In genomic region chrIV:14824878-14825352, ce11 we compare ENCODE assay signal across 2 worm cellular contexts.
TF ChIP-seq lines count a peak whose summit lies in the region.

Gene sec-61.A (minus strand): TSS chrIV:14825264.

TF ChIP-seq in whole organism, L1 larva, 84 proteins besides CTCF, POLR2A, EP300 and RAD21 (continued from another document):
- TF ChIP-seq sptf-1 (tag; optimal IDR thresholded peaks at IDR 0.05; lab: Kevin White, UChicago): no peak
- peak; percentile 25 for TF ChIP-seq lir-3 (tag; optimal IDR thresholded peaks at IDR 0.05; lab: Kevin White, UChicago; ENCODE audit: poor library complexity)
- TF ChIP-seq unc-130 (tag; optimal IDR thresholded peaks at IDR 0.05; lab: Kevin White, UChicago): peak; percentile 2
- no peak for TF ChIP-seq nhr-12 (tag; optimal IDR thresholded peaks at IDR 0.05; lab: Kevin White, UChicago)
- TF ChIP-seq nhr-85 (tag; lab: Kevin White, UChicago): peak; percentile 96
- TF ChIP-seq ceh-8 (GFP tag; optimal IDR thresholded peaks at IDR 0.05; lab: Kevin White, UChicago): no peak
- TF ChIP-seq efl-1 (optimal IDR thresholded peaks at IDR 0.05; lab: Kevin White, UChicago): peak; percentile 79 to 87
- peak; percentile 66 to 93 for TF ChIP-seq efl-1 (GFP tag; optimal IDR thresholded peaks at IDR 0.05 in 1 of 2; lab: Kevin White, UChicago)
- peak; percentile 90 for TF ChIP-seq lin-14 (GFP tag; optimal IDR thresholded peaks at IDR 0.05; lab: Kevin White, UChicago)
- no peak for TF ChIP-seq nhr-28 (tag; optimal IDR thresholded peaks at IDR 0.05; lab: Kevin White, UChicago)
- peak; percentile 92 for TF ChIP-seq nhr-47 (tag; optimal IDR thresholded peaks at IDR 0.05; lab: Kevin White, UChicago)
- peak in 1 of 2 experiments; percentile 27 for TF ChIP-seq egl-27 (tag; optimal IDR thresholded peaks at IDR 0.05; lab: Kevin White, UChicago)
- peak; percentile 86 for TF ChIP-seq nhr-77 (tag; optimal IDR thresholded peaks at IDR 0.05; lab: Kevin White, UChicago)
- TF ChIP-seq C16A3.4 (tag; optimal IDR thresholded peaks at IDR 0.05; lab: Kevin White, UChicago): peak; percentile 40
- peak; percentile 80 for TF ChIP-seq irx-1 (tag; optimal IDR thresholded peaks at IDR 0.05; lab: Kevin White, UChicago)
- peak; percentile 100 for TF ChIP-seq isw-1 (GFP tag; IDR thresholded peaks at IDR 0.05; lab: Robert Waterston, UW)
- peak; percentile 78 for TF ChIP-seq dsc-1 (tag; optimal IDR thresholded peaks at IDR 0.05; lab: Kevin White, UChicago)
- TF ChIP-seq nhr-76 (tag; optimal IDR thresholded peaks at IDR 0.05; lab: Kevin White, UChicago): no peak
- TF ChIP-seq mab-9 (GFP tag; IDR thresholded peaks at IDR 0.05; lab: Robert Waterston, UW): peak; percentile 52; the same call in 1 of the 2 replicates
- TF ChIP-seq nhr-71 (tag; optimal IDR thresholded peaks at IDR 0.05; lab: Kevin White, UChicago): peak; percentile 93
- peak; percentile 87 for TF ChIP-seq nhr-20 (tag; optimal IDR thresholded peaks at IDR 0.05; lab: Kevin White, UChicago)
- TF ChIP-seq sox-4 (tag; optimal IDR thresholded peaks at IDR 0.05; lab: Kevin White, UChicago): peak; percentile 59
- peak; percentile 51 for TF ChIP-seq snpc-4 (tag; optimal IDR thresholded peaks at IDR 0.05; lab: Kevin White, UChicago)
- no peak for TF ChIP-seq unc-62 (GFP tag; optimal IDR thresholded peaks at IDR 0.05; lab: Kevin White, UChicago)

TF ChIP-seq in whole organism, young adult, 124 proteins besides CTCF, POLR2A, EP300 and RAD21 (continued from another document):
- no peak for TF ChIP-seq hlh-26 (GFP tag; conservative IDR thresholded peaks at IDR 0.05; lab: Robert Waterston, UW)
- peak; percentile 84 for TF ChIP-seq snpc-1.3 (tag; optimal IDR thresholded peaks at IDR 0.05; lab: Kevin White, UChicago; ENCODE audit: insufficient read depth)
- TF ChIP-seq hsf-1 (GFP tag; IDR thresholded peaks at IDR 0.05; lab: Robert Waterston, UW): no peak
- TF ChIP-seq Y53F4B.3 (GFP tag; IDR thresholded peaks at IDR 0.05; lab: Robert Waterston, UW): no peak
- TF ChIP-seq bed-1 (GFP tag; IDR thresholded peaks at IDR 0.05; lab: Robert Waterston, UW): no peak
- TF ChIP-seq pha-4 (tag; optimal IDR thresholded peaks at IDR 0.05; lab: Kevin White, UChicago): no peak
- TF ChIP-seq mel-28 (tag; optimal IDR thresholded peaks at IDR 0.05; lab: Kevin White, UChicago; ENCODE audit: borderline replicate concordance): no peak
- TF ChIP-seq cebp-2 (GFP tag; IDR thresholded peaks at IDR 0.05; lab: Robert Waterston, UW): no peak
- TF ChIP-seq aptf-3 (GFP tag; IDR thresholded peaks at IDR 0.05; lab: Robert Waterston, UW): no peak
- no peak for TF ChIP-seq ztf-25 (GFP tag; IDR thresholded peaks at IDR 0.05; lab: Robert Waterston, UW)
- no peak for TF ChIP-seq lin-26 (GFP tag; IDR thresholded peaks at IDR 0.05; lab: Robert Waterston, UW)
- TF ChIP-seq zim-3 (tag; optimal IDR thresholded peaks at IDR 0.05; lab: Kevin White, UChicago): no peak
- TF ChIP-seq nfyb-1 (GFP tag; IDR thresholded peaks at IDR 0.05; lab: Robert Waterston, UW): peak; percentile 83
- peak; percentile 3; the same call in 1 of the 2 replicates for TF ChIP-seq zfh-2 (GFP tag; conservative IDR thresholded peaks at IDR 0.05; lab: Robert Waterston, UW)
